Worm (Caenorhabditis elegans) whole organism, late embryonic: Measurements from ENCODE around the gene pbo-4.

ENCODE experiments used
- C08G9.2 ChIP-seq: sonication (generic microtip); optimal IDR thresholded peaks from 2 replicates; lab custom pipeline; 2016; ENCODE audit warnings: mild to moderate bottlenecking, missing genetic modification characterization, moderate library complexity, missing compliant biosample characterization
- ama-1 ChIP-seq: fragments of 150-350 bp; optimal IDR thresholded peaks from 2 replicates; lab custom pipeline; 2014
- ceh-24 ChIP-seq: sonication (generic microtip); optimal IDR thresholded peaks from 2 replicates; lab custom pipeline; 2016; ENCODE audit warnings: mild to moderate bottlenecking, missing genetic modification characterization, missing compliant biosample characterization
- ceh-31 ChIP-seq: sonication (generic microtip); optimal IDR thresholded peaks from 2 replicates; lab custom pipeline; 2016; ENCODE audit warnings: missing genetic modification characterization, missing compliant biosample characterization
- ceh-34 ChIP-seq: sonication (generic microtip); optimal IDR thresholded peaks from 2 replicates; lab custom pipeline; 2016; ENCODE audit warnings: mild to moderate bottlenecking, missing genetic modification characterization, missing compliant biosample characterization
- fkh-10 ChIP-seq: fragments of 150-350 bp; optimal IDR thresholded peaks from 2 replicates; lab custom pipeline; 2014; ENCODE audit warnings: missing biosample characterization, missing genetic modification reagents, missing genetic modification characterization
- lin-11 ChIP-seq: fragments of 200-800 bp; sonication (Bioruptor generic); optimal IDR thresholded peaks from 2 replicates; lab custom pipeline; 2018; ENCODE audit warnings: mild to moderate bottlenecking, missing genetic modification characterization, missing compliant biosample characterization
- pha-4 ChIP-seq: fragments of 150-350 bp; optimal IDR thresholded peaks from 2 replicates; lab custom pipeline; 2018; ENCODE audit warnings: missing biosample characterization, missing genetic modification reagents, missing genetic modification characterization
- rnt-1 ChIP-seq: sonication (generic microtip); optimal IDR thresholded peaks from 2 replicates; lab custom pipeline; 2016; ENCODE audit warnings: missing genetic modification characterization, missing compliant biosample characterization
- ztf-16 ChIP-seq: sonication (generic microtip); optimal IDR thresholded peaks from 2 replicates; lab custom pipeline; 2017; ENCODE audit warnings: missing genetic modification characterization, missing compliant biosample characterization

DNA sequence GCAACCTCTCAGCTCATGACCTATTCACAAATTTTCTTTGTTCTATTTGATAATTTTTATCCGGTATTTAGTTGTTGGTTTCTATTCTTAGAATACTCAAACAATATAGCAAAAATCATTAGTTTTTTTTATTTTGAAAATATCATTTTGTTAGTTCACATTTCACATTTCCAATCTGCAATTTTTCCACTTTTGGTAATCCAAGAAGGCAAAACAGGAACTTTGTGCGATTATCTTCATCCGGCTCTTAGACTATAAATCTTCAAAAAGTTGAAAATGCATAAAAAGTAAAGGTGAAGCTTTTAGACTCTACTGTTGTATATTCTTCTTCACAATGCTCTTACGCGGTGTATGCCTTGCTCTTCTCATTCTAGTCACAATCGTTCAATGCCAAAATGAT lies 4.5 kb downstream of the pbo-4 start, which contains the start of gene nlp-19:
- no peak for TF ChIP-seq fkh-10 (GFP tag; lab: Kevin White, UChicago)
- no peak for TF ChIP-seq rnt-1 (tag; lab: Kevin White, UChicago)
- TF ChIP-seq C08G9.2 (tag; lab: Kevin White, UChicago): no peak
- no peak for TF ChIP-seq ama-1 (lab: Kevin White, UChicago)
- TF ChIP-seq ceh-31 (tag; lab: Kevin White, UChicago): no peak
- TF ChIP-seq ztf-16 (tag; lab: Kevin White, UChicago): no peak
- TF ChIP-seq ceh-24 (tag; lab: Kevin White, UChicago): no peak
- TF ChIP-seq lin-11 (tag; lab: Kevin White, UChicago): no peak
- TF ChIP-seq ceh-34 (tag; lab: Kevin White, UChicago): no peak
- TF ChIP-seq pha-4 (tag; lab: Kevin White, UChicago): no peak
